Worm (Caenorhabditis elegans) whole organism, L2 larva: ENCODE measurements around the gene R09A8.5.

Experiments used
- C34F6.9 ChIP-seq: fragments of 150-350 bp; optimal IDR thresholded peaks from 2 replicates; lab custom pipeline; 2014; ENCODE audit warnings: missing biosample characterization, missing genetic modification characterization
- F13H6.1 ChIP-seq: sonication (generic microtip); optimal IDR thresholded peaks from 2 replicates; lab custom pipeline; 2016; ENCODE audit warnings: missing genetic modification characterization, missing compliant biosample characterization
- R02D3.7 ChIP-seq: fragments of 150-350 bp; optimal IDR thresholded peaks from 2 replicates; lab custom pipeline; 2014; ENCODE audit warnings: missing biosample characterization, missing genetic modification characterization
- Y55F3AM.14 ChIP-seq: fragments of 200-800 bp; sonication (Bioruptor generic); optimal IDR thresholded peaks from 2 replicates; lab custom pipeline; 2018; ENCODE audit warnings: mild to moderate bottlenecking, missing genetic modification characterization, missing compliant biosample characterization
- ZK546.5 ChIP-seq: sonication (generic microtip); optimal IDR thresholded peaks from 2 replicates; lab custom pipeline; 2017; ENCODE audit warnings: missing biosample characterization, missing genetic modification characterization
- alr-1 ChIP-seq: fragments of 150-350 bp; optimal IDR thresholded peaks from 2 replicates; lab custom pipeline; 2014; ENCODE audit warnings: missing biosample characterization, missing genetic modification characterization
- aly-2 ChIP-seq: fragments of 150-350 bp; optimal IDR thresholded peaks from 2 replicates; lab custom pipeline; 2014; ENCODE audit warnings: missing biosample characterization, missing genetic modification characterization
- ama-1 ChIP-seq: fragments of 150-350 bp; optimal IDR thresholded peaks from 2 replicates; lab custom pipeline; 2018; ENCODE audit warnings: inconsistent platforms
- blmp-1 ChIP-seq: sonication (generic microtip); optimal IDR thresholded peaks from 2 replicates; lab custom pipeline; 2017; ENCODE audit warnings: missing genetic modification characterization, mild to moderate bottlenecking, missing compliant biosample characterization, antibody characterized with exemption, moderate library complexity; ENCODE audit not compliant: insufficient read depth
- crh-2 ChIP-seq: sonication (generic microtip); optimal IDR thresholded peaks from 2 replicates; lab custom pipeline; 2017; ENCODE audit warnings: missing biosample characterization, missing genetic modification characterization
- dmd-4 ChIP-seq: sonication (generic microtip); optimal IDR thresholded peaks from 2 replicates; lab custom pipeline; 2017; ENCODE audit warnings: missing biosample characterization, missing genetic modification characterization
- elt-3 ChIP-seq: sonication (generic microtip); optimal IDR thresholded peaks from 2 replicates; lab custom pipeline; 2017; ENCODE audit warnings: missing biosample characterization, missing genetic modification characterization
- fos-1 ChIP-seq: fragments of 150-350 bp; optimal IDR thresholded peaks from 2 replicates; lab custom pipeline; 2014; ENCODE audit warnings: missing biosample characterization, missing genetic modification characterization
- gmeb-1 ChIP-seq: fragments of 150-350 bp; optimal IDR thresholded peaks from 2 replicates; lab custom pipeline; 2014; ENCODE audit warnings: missing biosample characterization, missing genetic modification characterization
- lin-11 ChIP-seq: fragments of 150-350 bp; sonication (generic microtip); optimal IDR thresholded peaks from 2 replicates; lab custom pipeline; 2014; ENCODE audit warnings: missing biosample characterization, missing genetic modification characterization, inconsistent platforms, mixed read lengths
- lin-13 ChIP-seq: fragments of 150-350 bp; optimal IDR thresholded peaks from 2 replicates; lab custom pipeline; 2014; ENCODE audit warnings: missing biosample characterization, missing genetic modification reagents, missing genetic modification characterization
- lsy-2 ChIP-seq, 2 experiments: fragments of 150-350 bp in 1 of 2; sonication (generic microtip) in 1 of 2; optimal IDR thresholded peaks; 2 replicates each; lab custom pipeline; 2014 to 2017; ENCODE audit warnings: missing biosample characterization in 2 of 2, missing genetic modification characterization in 2 of 2
- mab-5 ChIP-seq: fragments of 150-350 bp; optimal IDR thresholded peaks from 2 replicates; lab custom pipeline; 2014; ENCODE audit warnings: missing biosample characterization, missing genetic modification characterization
- mbf-1 ChIP-seq: sonication (generic microtip); optimal IDR thresholded peaks from 2 replicates; lab custom pipeline; 2017; ENCODE audit warnings: missing biosample characterization, missing genetic modification characterization
- mdl-1 ChIP-seq, 2 experiments: fragments of 150-350 bp in 1 of 2; sonication (generic microtip) in 1 of 2; optimal IDR thresholded peaks; 2 replicates each; lab custom pipeline; 2017; ENCODE audit warnings: missing biosample characterization in 2 of 2, missing genetic modification characterization in 2 of 2
- nhr-10 ChIP-seq: sonication (generic microtip); optimal IDR thresholded peaks from 2 replicates; lab custom pipeline; 2017; ENCODE audit warnings: missing biosample characterization, missing genetic modification characterization
- nhr-11 ChIP-seq: fragments of 150-350 bp; optimal IDR thresholded peaks from 2 replicates; lab custom pipeline; 2014; ENCODE audit warnings: missing biosample characterization, missing genetic modification characterization
- nhr-12 ChIP-seq: fragments of 150-350 bp; optimal IDR thresholded peaks from 2 replicates; lab custom pipeline; 2014; ENCODE audit warnings: missing biosample characterization, missing genetic modification characterization
- nhr-129 ChIP-seq: fragments of 150-350 bp; optimal IDR thresholded peaks from 2 replicates; lab custom pipeline; 2014; ENCODE audit warnings: missing biosample characterization, missing genetic modification characterization
- nhr-21 ChIP-seq: fragments of 150-350 bp; optimal IDR thresholded peaks from 2 replicates; lab custom pipeline; 2014; ENCODE audit warnings: missing biosample characterization, missing genetic modification characterization
- nhr-23 ChIP-seq: fragments of 150-350 bp; optimal IDR thresholded peaks from 2 replicates; lab custom pipeline; 2014; ENCODE audit warnings: missing biosample characterization, missing genetic modification reagents, missing genetic modification characterization
- nhr-25 ChIP-seq: fragments of 150-350 bp; sonication (generic microtip); optimal IDR thresholded peaks from 3 replicates; lab custom pipeline; 2014; ENCODE audit warnings: missing biosample characterization, missing genetic modification characterization
- nhr-6 ChIP-seq: fragments of 150-350 bp; optimal IDR thresholded peaks from 2 replicates; lab custom pipeline; 2014; ENCODE audit warnings: missing biosample characterization, missing genetic modification characterization
- sem-4 ChIP-seq: fragments of 150-350 bp; optimal IDR thresholded peaks from 2 replicates; lab custom pipeline; 2014; ENCODE audit warnings: missing biosample characterization, missing genetic modification reagents, missing genetic modification characterization
- skn-1 ChIP-seq: sonication (generic microtip); optimal IDR thresholded peaks from 2 replicates; lab custom pipeline; 2017; ENCODE audit warnings: missing biosample characterization, missing genetic modification characterization
- sma-3 ChIP-seq: sonication (generic microtip); optimal IDR thresholded peaks from 2 replicates; lab custom pipeline; 2016; ENCODE audit warnings: missing genetic modification reagents, missing genetic modification characterization, missing compliant biosample characterization
- sma-9 ChIP-seq, 2 experiments: fragments of 150-350 bp in 1 of 2; sonication (generic microtip) in 1 of 2; optimal IDR thresholded peaks; 2 replicates each; lab custom pipeline; 2014 to 2016; ENCODE audit warnings: missing genetic modification characterization in 2 of 2, mild to moderate bottlenecking in 1 of 2, missing biosample characterization in 1 of 2, missing compliant biosample characterization in 1 of 2, missing genetic modification reagents in 1 of 2, moderate library complexity in 1 of 2
- snpc-4 ChIP-seq: fragments of 150-350 bp; optimal IDR thresholded peaks from 2 replicates; lab custom pipeline; 2014; ENCODE audit warnings: missing biosample characterization, missing genetic modification characterization
- unc-39 ChIP-seq: fragments of 150-350 bp; optimal IDR thresholded peaks from 2 replicates; lab custom pipeline; 2014; ENCODE audit warnings: missing biosample characterization, missing genetic modification characterization
- unc-55 ChIP-seq: fragments of 150-350 bp; sonication (generic microtip); optimal IDR thresholded peaks from 3 replicates; lab custom pipeline; 2014; ENCODE audit warnings: missing biosample characterization, missing genetic modification reagents, missing genetic modification characterization
- unc-62 ChIP-seq: fragments of 150-350 bp; optimal IDR thresholded peaks from 2 replicates; lab custom pipeline; 2014; ENCODE audit warnings: missing biosample characterization, missing genetic modification reagents, missing genetic modification characterization
- zag-1 ChIP-seq: fragments of 150-350 bp; optimal IDR thresholded peaks from 2 replicates; lab custom pipeline; 2014; ENCODE audit warnings: missing biosample characterization, missing genetic modification characterization
- ztf-11 ChIP-seq: sonication (generic microtip); optimal IDR thresholded peaks from 2 replicates; lab custom pipeline; 2017; ENCODE audit warnings: missing biosample characterization, missing genetic modification characterization
- ztf-4 ChIP-seq: fragments of 150-350 bp; optimal IDR thresholded peaks from 2 replicates; lab custom pipeline; 2014; ENCODE audit warnings: missing biosample characterization, missing genetic modification characterization

The R09A8.5 gene

ce11 chrX:12670385-12670784 lies 30.0 kb upstream of the R09A8.5 start (continued):
- TF ChIP-seq mbf-1 = no peak
- TF ChIP-seq dmd-4 = no peak
- TF ChIP-seq lsy-2 (tag; optimal IDR thresholded peaks at IDR 0.05; lab: Kevin White, UChicago) = peak; percentile 39 to 78
- peak; percentile 91 for TF ChIP-seq unc-55 (GFP tag; lab: Kevin White, UChicago)
- peak; percentile 91 for TF ChIP-seq sma-9 (GFP tag; optimal IDR thresholded peaks at IDR 0.05; lab: Kevin White, UChicago)
- no peak for TF ChIP-seq sma-9 (tag; optimal IDR thresholded peaks at IDR 0.05; lab: Kevin White, UChicago)
- TF ChIP-seq unc-62 (GFP tag; lab: Kevin White, UChicago) = no peak
- peak; percentile 83 for TF ChIP-seq mab-5 (tag; lab: Kevin White, UChicago)
- TF ChIP-seq lin-13 (GFP tag; lab: Kevin White, UChicago) = peak; percentile 57
- TF ChIP-seq skn-1 = no peak

- TF ChIP-seq crh-2 (tag; lab: Kevin White, UChicago) (peak; percentile 11), unc-55 (GFP tag; lab: Kevin White, UChicago) (no peak), nhr-25 (tag; lab: Kevin White, UChicago) (no peak), sma-9 (GFP tag; optimal IDR thresholded peaks at IDR 0.05; lab: Kevin White, UChicago) (no peak), sma-9 (tag; optimal IDR thresholded peaks at IDR 0.05; lab: Kevin White, UChicago) (no peak), alr-1 (tag; lab: Kevin White, UChicago) (no peak), mdl-1 (tag; optimal IDR thresholded peaks at IDR 0.05; lab: Kevin White, UChicago) (no peak), R02D3.7 (tag; lab: Kevin White, UChicago) (no peak), ztf-11 (tag; lab: Kevin White, UChicago) (no peak), lsy-2 (tag; optimal IDR thresholded peaks at IDR 0.05; lab: Kevin White, UChicago) (peak in 1 of 2 experiments; percentile 33), gmeb-1 (tag; lab: Kevin White, UChicago) (no peak), unc-39 (no peak), snpc-4 (tag; lab: Kevin White, UChicago) (no peak), sem-4 (tag; lab: Kevin White, UChicago) (no peak), lin-11 (no peak), nhr-10 (tag; lab: Kevin White, UChicago) (no peak)
These were observed 28.7 kb upstream of the R09A8.5 start for ce11 chrX:12668941-12669501.

ce11 chrX:12667804-12668511 lies 27.6 kb upstream of the R09A8.5 start, which contains the start of gene nhr-17:
Gene nhr-17 (minus strand): TSS chrX:12667854.
- peak; percentile 11 for TF ChIP-seq fos-1 (tag; lab: Kevin White, UChicago)
- peak; percentile 29 for TF ChIP-seq C34F6.9 (tag; lab: Kevin White, UChicago)
- no peak for TF ChIP-seq mbf-1
- TF ChIP-seq nhr-25 (tag; lab: Kevin White, UChicago) = peak; percentile 25
- TF ChIP-seq sma-9 (GFP tag; optimal IDR thresholded peaks at IDR 0.05; lab: Kevin White, UChicago) = no peak
- no peak for TF ChIP-seq sma-9 (tag; optimal IDR thresholded peaks at IDR 0.05; lab: Kevin White, UChicago)
- peak; percentile 37 for TF ChIP-seq nhr-129 (tag; lab: Kevin White, UChicago)
- TF ChIP-seq lsy-2 (tag; optimal IDR thresholded peaks at IDR 0.05; lab: Kevin White, UChicago) = peak in 1 of 2 experiments; percentile 47
- TF ChIP-seq ztf-4 (tag; lab: Kevin White, UChicago) = peak; percentile 40
- peak; percentile 22 for TF ChIP-seq gmeb-1 (tag; lab: Kevin White, UChicago)
- no peak for TF ChIP-seq ZK546.5 (tag; lab: Kevin White, UChicago)
- TF ChIP-seq crh-2 (tag; lab: Kevin White, UChicago) = peak; percentile 58
- peak; percentile 30 for TF ChIP-seq sma-3
- TF ChIP-seq, all 48 proteins: peak for 9

- TF ChIP-seq nhr-129 (tag; lab: Kevin White, UChicago) = peak; percentile 33
- peak; percentile 37 for TF ChIP-seq ama-1 (lab: Kevin White, UChicago)
- no peak for TF ChIP-seq elt-3 (tag; lab: Kevin White, UChicago)
These were observed 25.4 kb upstream of the R09A8.5 start for ce11 chrX:12665799-12666198.

- TF ChIP-seq nhr-12 (tag; lab: Kevin White, UChicago) (no peak), lsy-2 (tag; optimal IDR thresholded peaks at IDR 0.05; lab: Kevin White, UChicago) (peak in 1 of 2 experiments; percentile 51), mdl-1 (tag; optimal IDR thresholded peaks at IDR 0.05; lab: Kevin White, UChicago) (peak; percentile 11 to 48), blmp-1 (tag; lab: Kevin White, UChicago) (peak; percentile 37), skn-1 (no peak), aly-2 (tag; lab: Kevin White, UChicago) (no peak), nhr-21 (tag; lab: Kevin White, UChicago) (peak; percentile 73), zag-1 (tag; lab: Kevin White, UChicago) (peak; percentile 25), snpc-4 (tag; lab: Kevin White, UChicago) (peak; percentile 50), mab-5 (tag; lab: Kevin White, UChicago) (peak; percentile 22), Y55F3AM.14 (peak; percentile 84), nhr-23 (tag; lab: Kevin White, UChicago) (no peak), F13H6.1 (tag; lab: Kevin White, UChicago) (peak; percentile 81), nhr-6 (peak; percentile 45), lin-11 (peak; percentile 60), ama-1 (lab: Kevin White, UChicago) (peak; percentile 74), crh-2 (tag; lab: Kevin White, UChicago) (peak; percentile 57), unc-55 (GFP tag; lab: Kevin White, UChicago) (peak; percentile 63), nhr-25 (tag; lab: Kevin White, UChicago) (peak; percentile 4), nhr-11 (peak; percentile 10), fos-1 (tag; lab: Kevin White, UChicago) (peak; percentile 72), ztf-4 (tag; lab: Kevin White, UChicago) (no peak), C34F6.9 (tag; lab: Kevin White, UChicago) (peak; percentile 19), sem-4 (tag; lab: Kevin White, UChicago) (peak; percentile 40)
These were observed 24.7 kb upstream of the R09A8.5 start for ce11 chrX:12664987-12665451.
